Worm (Caenorhabditis elegans) whole organism, L2 larva: ENCODE results near the gene sdn-1.
A peak's percentile ranks its signal among the peaks of the same experiment; 100 is the strongest.

Experiments used
- C34F6.9 ChIP-seq: fragments of 150-350 bp; optimal IDR thresholded peaks from 2 replicates; lab custom pipeline; 2014; ENCODE audit warnings: missing biosample characterization, missing genetic modification characterization
- F13H6.1 ChIP-seq: sonication (generic microtip); optimal IDR thresholded peaks from 2 replicates; lab custom pipeline; 2016; ENCODE audit warnings: missing genetic modification characterization, missing compliant biosample characterization
- R02D3.7 ChIP-seq: fragments of 150-350 bp; optimal IDR thresholded peaks from 2 replicates; lab custom pipeline; 2014; ENCODE audit warnings: missing biosample characterization, missing genetic modification characterization
- Y55F3AM.14 ChIP-seq: fragments of 200-800 bp; sonication (Bioruptor generic); optimal IDR thresholded peaks from 2 replicates; lab custom pipeline; 2018; ENCODE audit warnings: mild to moderate bottlenecking, missing genetic modification characterization, missing compliant biosample characterization
- ZK546.5 ChIP-seq: sonication (generic microtip); optimal IDR thresholded peaks from 2 replicates; lab custom pipeline; 2017; ENCODE audit warnings: missing biosample characterization, missing genetic modification characterization
- alr-1 ChIP-seq: fragments of 150-350 bp; optimal IDR thresholded peaks from 2 replicates; lab custom pipeline; 2014; ENCODE audit warnings: missing biosample characterization, missing genetic modification characterization
- ama-1 ChIP-seq: fragments of 150-350 bp; optimal IDR thresholded peaks from 2 replicates; lab custom pipeline; 2018; ENCODE audit warnings: inconsistent platforms
- blmp-1 ChIP-seq: sonication (generic microtip); optimal IDR thresholded peaks from 2 replicates; lab custom pipeline; 2017; ENCODE audit warnings: missing genetic modification characterization, mild to moderate bottlenecking, missing compliant biosample characterization, antibody characterized with exemption, moderate library complexity; ENCODE audit not compliant: insufficient read depth
- ceh-16 ChIP-seq: fragments of 150-350 bp; optimal IDR thresholded peaks from 2 replicates; lab custom pipeline; 2014; ENCODE audit warnings: missing biosample characterization, missing genetic modification characterization
- ceh-82 ChIP-seq: fragments of 150-350 bp; optimal IDR thresholded peaks from 2 replicates; lab custom pipeline; 2014; ENCODE audit warnings: missing biosample characterization, missing genetic modification characterization
- crh-2 ChIP-seq: sonication (generic microtip); optimal IDR thresholded peaks from 2 replicates; lab custom pipeline; 2017; ENCODE audit warnings: missing biosample characterization, missing genetic modification characterization
- egl-27 ChIP-seq: sonication (generic microtip); optimal IDR thresholded peaks from 3 replicates; lab custom pipeline; 2017; ENCODE audit warnings: missing biosample characterization, missing genetic modification reagents, missing genetic modification characterization
- elt-1 ChIP-seq: fragments of 150-350 bp; optimal IDR thresholded peaks from 2 replicates; lab custom pipeline; 2014; ENCODE audit warnings: missing biosample characterization, missing genetic modification characterization
- fos-1 ChIP-seq: fragments of 150-350 bp; optimal IDR thresholded peaks from 2 replicates; lab custom pipeline; 2014; ENCODE audit warnings: missing biosample characterization, missing genetic modification characterization
- gmeb-1 ChIP-seq: fragments of 150-350 bp; optimal IDR thresholded peaks from 2 replicates; lab custom pipeline; 2014; ENCODE audit warnings: missing biosample characterization, missing genetic modification characterization
- lin-11 ChIP-seq: fragments of 150-350 bp; sonication (generic microtip); optimal IDR thresholded peaks from 2 replicates; lab custom pipeline; 2014; ENCODE audit warnings: missing biosample characterization, missing genetic modification characterization, inconsistent platforms, mixed read lengths
- lin-13 ChIP-seq: fragments of 150-350 bp; optimal IDR thresholded peaks from 2 replicates; lab custom pipeline; 2014; ENCODE audit warnings: missing biosample characterization, missing genetic modification reagents, missing genetic modification characterization
- lin-39 ChIP-seq: fragments of 150-350 bp; optimal IDR thresholded peaks from 2 replicates; lab custom pipeline; 2014; ENCODE audit warnings: missing biosample characterization, missing genetic modification reagents, missing genetic modification characterization
- lsy-2 ChIP-seq, 2 experiments: fragments of 150-350 bp in 1 of 2; sonication (generic microtip) in 1 of 2; optimal IDR thresholded peaks; 2 replicates each; lab custom pipeline; 2014 to 2017; ENCODE audit warnings: missing biosample characterization in 2 of 2, missing genetic modification characterization in 2 of 2
- mab-5 ChIP-seq: fragments of 150-350 bp; optimal IDR thresholded peaks from 2 replicates; lab custom pipeline; 2014; ENCODE audit warnings: missing biosample characterization, missing genetic modification characterization
- mbf-1 ChIP-seq: sonication (generic microtip); optimal IDR thresholded peaks from 2 replicates; lab custom pipeline; 2017; ENCODE audit warnings: missing biosample characterization, missing genetic modification characterization
- mdl-1 ChIP-seq, 2 experiments: fragments of 150-350 bp in 1 of 2; sonication (generic microtip) in 1 of 2; optimal IDR thresholded peaks; 2 replicates each; lab custom pipeline; 2017; ENCODE audit warnings: missing biosample characterization in 2 of 2, missing genetic modification characterization in 2 of 2
- nhr-10 ChIP-seq: sonication (generic microtip); optimal IDR thresholded peaks from 2 replicates; lab custom pipeline; 2017; ENCODE audit warnings: missing biosample characterization, missing genetic modification characterization
- nhr-11 ChIP-seq: fragments of 150-350 bp; optimal IDR thresholded peaks from 2 replicates; lab custom pipeline; 2014; ENCODE audit warnings: missing biosample characterization, missing genetic modification characterization
- nhr-12 ChIP-seq: fragments of 150-350 bp; optimal IDR thresholded peaks from 2 replicates; lab custom pipeline; 2014; ENCODE audit warnings: missing biosample characterization, missing genetic modification characterization
- nhr-129 ChIP-seq: fragments of 150-350 bp; optimal IDR thresholded peaks from 2 replicates; lab custom pipeline; 2014; ENCODE audit warnings: missing biosample characterization, missing genetic modification characterization
- nhr-21 ChIP-seq: fragments of 150-350 bp; optimal IDR thresholded peaks from 2 replicates; lab custom pipeline; 2014; ENCODE audit warnings: missing biosample characterization, missing genetic modification characterization
- nhr-23 ChIP-seq: fragments of 150-350 bp; optimal IDR thresholded peaks from 2 replicates; lab custom pipeline; 2014; ENCODE audit warnings: missing biosample characterization, missing genetic modification reagents, missing genetic modification characterization
- nhr-237 ChIP-seq: fragments of 150-350 bp; optimal IDR thresholded peaks from 2 replicates; lab custom pipeline; 2014; ENCODE audit warnings: missing biosample characterization, missing genetic modification characterization
- nhr-25 ChIP-seq: fragments of 150-350 bp; sonication (generic microtip); optimal IDR thresholded peaks from 3 replicates; lab custom pipeline; 2014; ENCODE audit warnings: missing biosample characterization, missing genetic modification characterization
- nhr-6 ChIP-seq: fragments of 150-350 bp; optimal IDR thresholded peaks from 2 replicates; lab custom pipeline; 2014; ENCODE audit warnings: missing biosample characterization, missing genetic modification characterization
- nhr-77 ChIP-seq: fragments of 150-350 bp; optimal IDR thresholded peaks from 2 replicates; lab custom pipeline; 2014; ENCODE audit warnings: missing biosample characterization, missing genetic modification characterization
- peb-1 ChIP-seq: fragments of 150-350 bp; optimal IDR thresholded peaks from 2 replicates; lab custom pipeline; 2014; ENCODE audit warnings: missing biosample characterization, missing genetic modification characterization
- sem-4 ChIP-seq: fragments of 150-350 bp; optimal IDR thresholded peaks from 2 replicates; lab custom pipeline; 2014; ENCODE audit warnings: missing biosample characterization, missing genetic modification reagents, missing genetic modification characterization
- sma-3 ChIP-seq: sonication (generic microtip); optimal IDR thresholded peaks from 2 replicates; lab custom pipeline; 2016; ENCODE audit warnings: missing genetic modification reagents, missing genetic modification characterization, missing compliant biosample characterization
- sma-9 ChIP-seq, 2 experiments: fragments of 150-350 bp in 1 of 2; sonication (generic microtip) in 1 of 2; optimal IDR thresholded peaks; 2 replicates each; lab custom pipeline; 2014 to 2016; ENCODE audit warnings: missing genetic modification characterization in 2 of 2, mild to moderate bottlenecking in 1 of 2, missing biosample characterization in 1 of 2, missing compliant biosample characterization in 1 of 2, missing genetic modification reagents in 1 of 2, moderate library complexity in 1 of 2
- snpc-4 ChIP-seq: fragments of 150-350 bp; optimal IDR thresholded peaks from 2 replicates; lab custom pipeline; 2014; ENCODE audit warnings: missing biosample characterization, missing genetic modification characterization
- unc-39 ChIP-seq: fragments of 150-350 bp; optimal IDR thresholded peaks from 2 replicates; lab custom pipeline; 2014; ENCODE audit warnings: missing biosample characterization, missing genetic modification characterization
- unc-55 ChIP-seq: fragments of 150-350 bp; sonication (generic microtip); optimal IDR thresholded peaks from 3 replicates; lab custom pipeline; 2014; ENCODE audit warnings: missing biosample characterization, missing genetic modification reagents, missing genetic modification characterization
- unc-62 ChIP-seq: fragments of 150-350 bp; optimal IDR thresholded peaks from 2 replicates; lab custom pipeline; 2014; ENCODE audit warnings: missing biosample characterization, missing genetic modification reagents, missing genetic modification characterization
- zag-1 ChIP-seq: fragments of 150-350 bp; optimal IDR thresholded peaks from 2 replicates; lab custom pipeline; 2014; ENCODE audit warnings: missing biosample characterization, missing genetic modification characterization
- ztf-11 ChIP-seq: sonication (generic microtip); optimal IDR thresholded peaks from 2 replicates; lab custom pipeline; 2017; ENCODE audit warnings: missing biosample characterization, missing genetic modification characterization
- ztf-4 ChIP-seq: fragments of 150-350 bp; optimal IDR thresholded peaks from 2 replicates; lab custom pipeline; 2014; ENCODE audit warnings: missing biosample characterization, missing genetic modification characterization

sdn-1 gene

DNA sequence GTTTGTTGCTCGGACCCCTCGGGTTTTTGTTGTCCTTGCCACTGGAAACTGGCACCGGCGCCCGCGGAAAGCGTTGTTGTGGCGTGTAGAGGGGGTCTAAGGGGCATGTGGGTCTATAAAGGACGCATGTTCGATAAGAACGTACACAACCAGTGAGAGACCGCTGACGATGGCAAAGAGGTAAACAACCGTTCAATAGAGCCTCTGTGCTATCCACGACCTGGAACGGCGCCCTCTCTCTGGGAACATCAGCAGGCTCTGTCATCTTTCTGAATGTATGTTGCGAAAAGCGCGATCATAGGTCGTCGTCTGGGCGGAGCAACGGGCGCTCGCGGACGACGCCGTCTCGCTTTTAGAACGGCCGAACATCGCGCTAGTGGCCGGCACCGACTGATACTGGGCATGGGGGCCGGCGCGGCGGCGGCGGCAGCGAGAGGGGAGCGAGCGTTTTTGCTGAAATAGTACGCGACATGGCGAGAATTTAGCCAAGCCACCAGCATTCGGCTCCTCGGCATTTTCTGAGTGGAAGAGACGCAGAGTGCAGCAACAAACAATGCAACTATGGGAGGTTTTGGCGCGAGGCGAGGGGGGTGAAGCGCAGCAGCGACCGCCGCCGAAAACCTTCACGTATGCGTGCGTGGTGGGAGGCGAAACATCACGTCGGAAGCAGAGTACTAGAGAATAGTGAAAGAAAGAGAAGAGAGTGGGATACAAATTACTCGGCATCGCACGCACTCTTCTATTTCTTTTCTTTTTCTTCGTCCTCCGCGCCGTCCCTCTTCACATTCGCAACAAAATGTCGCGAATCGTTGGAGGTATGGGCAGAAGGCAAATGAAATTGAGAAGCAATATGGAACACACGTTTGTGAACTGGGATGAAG lies 44.2 kb upstream of the sdn-1 start:
- TF ChIP-seq elt-1 (tag; lab: Kevin White, UChicago) (no peak), nhr-25 (tag; lab: Kevin White, UChicago) (peak; percentile 84), lin-13 (GFP tag; lab: Kevin White, UChicago) (peak; percentile 61), ZK546.5 (no peak), alr-1 (tag; lab: Kevin White, UChicago) (no peak), sem-4 (tag; lab: Kevin White, UChicago) (peak; percentile 87), ama-1 (peak; percentile 36), C34F6.9 (tag; lab: Kevin White, UChicago) (peak; percentile 73), unc-62 (no peak), snpc-4 (tag; lab: Kevin White, UChicago) (peak; percentile 20), unc-55 (GFP tag; lab: Kevin White, UChicago) (peak; percentile 86), zag-1 (tag; lab: Kevin White, UChicago) (peak; percentile 86), mbf-1 (tag; lab: Kevin White, UChicago) (no peak), ceh-82 (peak; percentile 49), sma-9 (GFP tag; optimal IDR thresholded peaks at IDR 0.05; lab: Kevin White, UChicago) (peak; percentile 90), sma-9 (tag; optimal IDR thresholded peaks at IDR 0.05; lab: Kevin White, UChicago) (no peak), ztf-4 (peak; percentile 53), Y55F3AM.14 (GFP tag; lab: Kevin White, UChicago) (peak; percentile 78), nhr-12 (tag; lab: Kevin White, UChicago) (no peak), R02D3.7 (tag; lab: Kevin White, UChicago) (no peak), F13H6.1 (peak; percentile 98), mab-5 (peak; percentile 69), nhr-129 (peak; percentile 81), gmeb-1 (peak; percentile 35), unc-39 (tag; lab: Kevin White, UChicago) (peak; percentile 54), fos-1 (tag; lab: Kevin White, UChicago) (peak; percentile 72), blmp-1 (tag; lab: Kevin White, UChicago) (peak; percentile 90), mdl-1 (tag; optimal IDR thresholded peaks at IDR 0.05; lab: Kevin White, UChicago) (peak; percentile 80 to 85), nhr-6 (tag; lab: Kevin White, UChicago) (peak; percentile 23), ceh-16 (peak; percentile 88), nhr-77 (tag; lab: Kevin White, UChicago) (peak; percentile 29), crh-2 (tag; lab: Kevin White, UChicago) (peak; percentile 88), lsy-2 (tag; optimal IDR thresholded peaks at IDR 0.05; lab: Kevin White, UChicago) (peak; percentile 22 to 76), egl-27 (tag; lab: Kevin White, UChicago) (peak; percentile 87), sma-3 (GFP tag; lab: Kevin White, UChicago) (peak; percentile 61), peb-1 (tag; lab: Kevin White, UChicago) (peak; percentile 43), nhr-21 (tag; lab: Kevin White, UChicago) (peak; percentile 84), lin-39 (tag; lab: Kevin White, UChicago) (no peak), nhr-237 (tag; lab: Kevin White, UChicago) (peak; percentile 55), nhr-23 (tag; lab: Kevin White, UChicago) (no peak), ztf-11 (peak; percentile 49), nhr-10 (tag; lab: Kevin White, UChicago) (no peak), lin-11 (tag; lab: Kevin White, UChicago) (peak; percentile 83), nhr-11 (tag; lab: Kevin White, UChicago) (no peak)

ce11 chrX:10635608-10636007 lies 42.5 kb upstream of the sdn-1 start, which contains the start of gene daf-12:
Gene daf-12 (plus strand): TSS chrX:10635908.
- no peak for TF ChIP-seq F13H6.1
- TF ChIP-seq ama-1: no peak
- no peak for TF ChIP-seq sma-3 (GFP tag; lab: Kevin White, UChicago)
- TF ChIP-seq nhr-11 (tag; lab: Kevin White, UChicago): no peak
- no peak for TF ChIP-seq nhr-21 (tag; lab: Kevin White, UChicago)
